Worm (Caenorhabditis elegans): Measurements from ENCODE around the gene clh-3.

- no peak for TF ChIP-seq ama-1 (optimal IDR thresholded peaks at IDR 0.05)
- TF ChIP-seq ama-1 (GFP tag; optimal IDR thresholded peaks at IDR 0.05): no peak
- no peak for TF ChIP-seq efl-1 (GFP tag; optimal IDR thresholded peaks at IDR 0.05)
- TF ChIP-seq F33H1.4 (GFP tag; IDR thresholded peaks at IDR 0.05): no peak
- TF ChIP-seq bed-2 (GFP tag; IDR thresholded peaks at IDR 0.05): no peak
These were observed 28.3 kb downstream of the clh-3 start for ce11 chrII:7197434-7197833.
